Worm (Caenorhabditis elegans) whole organism, L4 larva: Measurements from ENCODE around the gene ucr-2.1.

Source experiments
- aha-1 ChIP-seq: fragments of 150-350 bp; peaks from one replicate; lab custom pipeline; 2014; ENCODE audit warnings: missing biosample characterization, missing genetic modification characterization
- aly-2 ChIP-seq: sonication (generic microtip); optimal IDR thresholded peaks from 2 replicates; lab custom pipeline; 2018; ENCODE audit warnings: missing biosample characterization, missing genetic modification characterization
- ama-1 ChIP-seq: fragments of 150-350 bp; optimal IDR thresholded peaks from 2 replicates; lab custom pipeline; 2014; ENCODE audit warnings: inconsistent platforms, mixed read lengths
- ceh-20 ChIP-seq: fragments of 200-800 bp; sonication (Bioruptor generic); IDR thresholded peaks from 2 replicates; pipeline ENCODE4 v1.3.6; 2022; ENCODE audit warnings: missing genetic modification reagents, missing genetic modification characterization, missing compliant biosample characterization
- dpl-1 ChIP-seq: fragments of 150-350 bp; optimal IDR thresholded peaks from 2 replicates; lab custom pipeline; 2014; ENCODE audit warnings: missing biosample characterization, missing genetic modification reagents, missing genetic modification characterization
- fos-1 ChIP-seq: fragments of 150-350 bp; optimal IDR thresholded peaks from 2 replicates; lab custom pipeline; 2014; ENCODE audit warnings: missing biosample characterization, missing genetic modification characterization
- hlh-11 ChIP-seq: fragments of 200-800 bp; sonication (Bioruptor generic); optimal IDR thresholded peaks from 2 replicates; lab custom pipeline; 2018; ENCODE audit warnings: mild to moderate bottlenecking, missing genetic modification characterization, missing compliant biosample characterization
- sdz-12 ChIP-seq: fragments of 200-800 bp; sonication (Bioruptor generic); optimal IDR thresholded peaks from 2 replicates; lab custom pipeline; 2018; ENCODE audit warnings: mild to moderate bottlenecking, missing genetic modification characterization, missing compliant biosample characterization
- unc-130 ChIP-seq: sonication (generic microtip); optimal IDR thresholded peaks from 2 replicates; lab custom pipeline; 2016; ENCODE audit warnings: missing genetic modification reagents, missing genetic modification characterization, missing compliant biosample characterization

- TF ChIP-seq ceh-20 = no peak
- no peak for TF ChIP-seq sdz-12 (GFP tag; lab: Kevin White, UChicago)
- no peak for TF ChIP-seq dpl-1 (GFP tag; lab: Kevin White, UChicago)
- peak; percentile 16 for TF ChIP-seq aha-1 (tag; lab: Kevin White, UChicago)
- TF ChIP-seq ama-1 (lab: Kevin White, UChicago) = no peak
- no peak for TF ChIP-seq hlh-11 (tag; lab: Kevin White, UChicago)
- TF ChIP-seq aly-2 (tag; lab: Kevin White, UChicago) = no peak
- TF ChIP-seq unc-130 = no peak
- no peak for TF ChIP-seq fos-1 (tag; lab: Kevin White, UChicago)
Measured at ce11 chrX:12056973-12057372, 38.7 kb downstream of the ucr-2.1 start, which contains the start of gene B0198.3.
